Worm (Caenorhabditis elegans) whole organism, L4 larva: ENCODE results near the gene srh-184.

Source experiments
- F44E2.7 ChIP-seq: fragments of 200-800 bp; sonication (Bioruptor generic); IDR thresholded peaks from 2 replicates; pipeline ENCODE4 v2.1.2; 2022; ENCODE audit warnings: missing genetic modification characterization, missing compliant biosample characterization
- ZK337.2 ChIP-seq: fragments of 200-800 bp; sonication (Bioruptor generic); IDR thresholded peaks from 2 replicates; pipeline ENCODE4 v1.3.6; 2022; ENCODE audit warnings: missing genetic modification reagents, missing genetic modification characterization, missing compliant biosample characterization
- aly-2 ChIP-seq: sonication (generic microtip); optimal IDR thresholded peaks from 2 replicates; lab custom pipeline; 2018; ENCODE audit warnings: missing biosample characterization, missing genetic modification characterization
- ceh-28 ChIP-seq: fragments of 150-350 bp; optimal IDR thresholded peaks from 2 replicates; lab custom pipeline; 2014; ENCODE audit warnings: missing biosample characterization, missing genetic modification reagents, missing genetic modification characterization
- dve-1 ChIP-seq: sonication (generic microtip); optimal IDR thresholded peaks from 2 replicates; lab custom pipeline; 2017; ENCODE audit warnings: antibody characterized with exemption, mild to moderate bottlenecking, missing genetic modification characterization, missing compliant biosample characterization; ENCODE audit not compliant: insufficient read depth
- egl-43 ChIP-seq: fragments of 200-800 bp; sonication (Bioruptor generic); IDR thresholded peaks from 2 replicates; pipeline ENCODE4 v1.3.6; 2022; ENCODE audit warnings: missing genetic modification reagents, missing genetic modification characterization, missing compliant biosample characterization
- fkh-10 ChIP-seq: fragments of 150-350 bp; optimal IDR thresholded peaks from 2 replicates; lab custom pipeline; 2014; ENCODE audit warnings: missing biosample characterization, missing genetic modification reagents, missing genetic modification characterization
- gei-8 ChIP-seq: fragments of 200-800 bp; sonication (Bioruptor generic); optimal IDR thresholded peaks from 2 replicates; lab custom pipeline; 2018; ENCODE audit warnings: mild to moderate bottlenecking, missing genetic modification characterization, missing compliant biosample characterization
- lir-3 ChIP-seq: sonication (generic microtip); optimal IDR thresholded peaks from 2 replicates; lab custom pipeline; 2016; ENCODE audit warnings: mild to moderate bottlenecking, missing genetic modification characterization, missing compliant biosample characterization
- lsy-2 ChIP-seq, 2 experiments: fragments of 150-350 bp in 1 of 2; sonication (generic microtip) in 1 of 2; optimal IDR thresholded peaks; 2 replicates each; lab custom pipeline; 2014 to 2017; ENCODE audit warnings: missing biosample characterization in 2 of 2, missing genetic modification characterization in 2 of 2
- nhr-6 ChIP-seq: fragments of 150-350 bp; optimal IDR thresholded peaks from 2 replicates; lab custom pipeline; 2014; ENCODE audit warnings: missing biosample characterization, missing genetic modification characterization
- snpc-4 ChIP-seq: fragments of 150-350 bp; optimal IDR thresholded peaks from 2 replicates; lab custom pipeline; 2014; ENCODE audit warnings: missing biosample characterization, missing genetic modification characterization
- ztf-11 ChIP-seq: fragments of 150-350 bp; optimal IDR thresholded peaks from 2 replicates; lab custom pipeline; 2014; ENCODE audit warnings: missing biosample characterization, missing genetic modification characterization

- no peak for TF ChIP-seq ztf-11 (tag; lab: Kevin White, UChicago)
- no peak for TF ChIP-seq dve-1
- TF ChIP-seq aly-2 (tag; lab: Kevin White, UChicago) = no peak
- no peak for TF ChIP-seq nhr-6 (tag; lab: Kevin White, UChicago)
- TF ChIP-seq snpc-4 = no peak
- no peak for TF ChIP-seq fkh-10 (GFP tag; lab: Kevin White, UChicago)
- TF ChIP-seq lir-3 (tag; lab: Kevin White, UChicago) = no peak
- TF ChIP-seq ZK337.2 (GFP tag; lab: Robert Waterston, UW) = no peak
- TF ChIP-seq ceh-28 (tag; lab: Kevin White, UChicago) = no peak
- no peak for TF ChIP-seq gei-8 (GFP tag; lab: Kevin White, UChicago)
- no peak for TF ChIP-seq lsy-2 (tag; optimal IDR thresholded peaks at IDR 0.05; lab: Kevin White, UChicago)
- no peak for TF ChIP-seq F44E2.7
- TF ChIP-seq egl-43 (GFP tag; lab: Robert Waterston, UW) = no peak
Measured at ce11 chrV:10760839-10761238, 37.2 kb downstream of the srh-184 start.
